Worm (Caenorhabditis elegans) whole organism, early embryonic: ENCODE data around the gene Y50D4A.5.

ENCODE experiments used
- B0310.2 ChIP-seq: sonication (generic microtip); optimal IDR thresholded peaks from 2 replicates; lab custom pipeline; 2016; ENCODE audit warnings: mild to moderate bottlenecking, missing genetic modification characterization, missing compliant biosample characterization
- F13C5.2 ChIP-seq: sonication (generic microtip); optimal IDR thresholded peaks from 2 replicates; lab custom pipeline; 2017; ENCODE audit warnings: mild to moderate bottlenecking, missing genetic modification characterization, inconsistent platforms, missing compliant biosample characterization
- aly-1 ChIP-seq: sonication (generic microtip); optimal IDR thresholded peaks from 2 replicates; lab custom pipeline; 2016; ENCODE audit warnings: missing genetic modification characterization, missing compliant biosample characterization
- ama-1 ChIP-seq: fragments of 150-350 bp; optimal IDR thresholded peaks from 2 replicates; lab custom pipeline; 2014
- ceh-13 ChIP-seq: fragments of 200-800 bp; sonication (Bioruptor generic); optimal IDR thresholded peaks from 2 replicates; lab custom pipeline; 2018; ENCODE audit warnings: mild to moderate bottlenecking, missing genetic modification characterization, missing compliant biosample characterization
- ceh-36 ChIP-seq: sonication (generic microtip); optimal IDR thresholded peaks from 2 replicates; lab custom pipeline; 2016; ENCODE audit warnings: missing genetic modification characterization, inconsistent platforms, missing compliant biosample characterization
- ets-7 ChIP-seq: sonication (generic microtip); optimal IDR thresholded peaks from 2 replicates; lab custom pipeline; 2016; ENCODE audit warnings: missing genotype, missing genetic modification characterization, missing compliant biosample characterization
- flt-1 ChIP-seq: fragments of 200-800 bp; sonication (Bioruptor generic); IDR thresholded peaks from 2 replicates; pipeline ENCODE4 v1.3.6; 2022; ENCODE audit warnings: missing genetic modification characterization, missing compliant biosample characterization
- hmg-4 ChIP-seq: fragments of 200-800 bp; sonication (Bioruptor generic); optimal IDR thresholded peaks from 2 replicates; lab custom pipeline; 2018; ENCODE audit warnings: mild to moderate bottlenecking, missing genetic modification characterization, missing compliant biosample characterization
- hnd-1 ChIP-seq: sonication (generic microtip); optimal IDR thresholded peaks from 2 replicates; lab custom pipeline; 2016; ENCODE audit warnings: missing genetic modification characterization, missing compliant biosample characterization
- scrt-1 ChIP-seq: fragments of 200-800 bp; sonication (Bioruptor generic); IDR thresholded peaks from 2 replicates; pipeline ENCODE4 v1.3.6; 2022; ENCODE audit warnings: missing genetic modification characterization, missing compliant biosample characterization
- tbx-11 ChIP-seq: fragments of 200-800 bp; sonication (Bioruptor generic); IDR thresholded peaks from 2 replicates; pipeline ENCODE4 v1.3.6; 2022; ENCODE audit warnings: missing genetic modification characterization, missing compliant biosample characterization
- tbx-37 ChIP-seq: fragments of 200-800 bp; sonication (Bioruptor generic); conservative IDR thresholded peaks from 2 replicates; pipeline ENCODE4 v1.3.6; 2022; ENCODE audit warnings: missing genetic modification reagents, missing genetic modification characterization, missing compliant biosample characterization

ce11 chrV:1242432-1242831 lies 35.3 kb downstream of the Y50D4A.5 start:
- TF ChIP-seq aly-1 (no peak), tbx-11 (GFP tag; lab: Robert Waterston, UW) (no peak), flt-1 (GFP tag; lab: Robert Waterston, UW) (no peak), F13C5.2 (tag; lab: Kevin White, UChicago) (no peak), ceh-36 (tag; lab: Kevin White, UChicago) (peak; percentile 73), ama-1 (no peak), hnd-1 (no peak), ets-7 (no peak), ceh-13 (GFP tag; lab: Kevin White, UChicago) (no peak), tbx-37 (GFP tag; lab: Robert Waterston, UW) (no peak), hmg-4 (no peak), scrt-1 (no peak), B0310.2 (tag; lab: Kevin White, UChicago) (no peak)
